Fruit fly (Drosophila melanogaster): ENCODE data around the gene eyg.

eyg gene

DNA sequence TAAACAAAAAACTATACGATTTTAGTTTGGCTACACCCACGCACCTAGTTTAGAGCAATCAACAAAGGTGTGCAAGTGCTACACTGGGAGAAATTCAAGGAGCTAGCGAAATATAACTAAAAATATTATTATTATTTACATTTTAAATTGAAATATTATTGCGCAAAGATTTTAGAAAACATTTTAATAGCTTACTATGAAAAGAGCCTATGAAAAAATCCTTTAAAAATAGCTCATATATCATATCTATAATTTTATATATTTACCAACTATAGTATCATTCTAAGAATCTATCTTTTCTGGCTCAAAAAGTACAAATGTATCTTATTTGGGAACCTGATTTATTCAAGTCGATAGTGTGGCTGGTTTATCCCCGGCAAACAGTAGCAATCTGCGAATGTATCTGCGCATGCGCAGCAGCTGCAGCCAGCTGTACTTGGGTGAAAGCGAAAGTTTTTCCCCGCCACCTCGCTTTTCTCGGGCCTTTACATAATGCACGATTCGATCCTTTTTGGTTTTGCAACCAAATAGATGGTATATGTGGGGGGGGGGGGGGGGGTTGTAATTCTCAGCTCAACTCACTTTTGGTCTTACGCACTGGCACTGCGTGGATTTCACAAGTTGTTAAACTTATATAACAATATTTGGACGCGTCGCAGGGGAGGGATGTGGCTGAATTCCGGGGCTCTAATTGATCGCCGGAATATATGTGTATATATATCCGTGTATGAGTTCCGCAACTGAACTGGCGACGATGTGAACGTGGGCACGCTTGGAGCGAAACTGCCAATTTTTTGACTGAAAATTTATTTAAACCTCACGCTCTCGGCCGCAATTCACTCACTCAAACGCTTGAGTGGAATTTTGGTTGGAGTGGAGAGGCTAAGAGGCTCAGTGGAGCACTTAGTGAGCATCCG lies 28.9 kb upstream of the eyg start, which contains the start of gene CG10657 (continued):
- TF ChIP-seq CG17359 (tag; optimal IDR thresholded peaks at IDR 0.05) (no peak), fd96Cb (tag; optimal IDR thresholded peaks at IDR 0.05) (no peak), crol (GFP tag; IDR thresholded peaks at IDR 0.05) (peak; percentile 57; the same call in 1 of the 2 replicates), Deaf1 (tag; optimal IDR thresholded peaks at IDR 0.05) (no peak), cwo (GFP tag; optimal IDR thresholded peaks at IDR 0.05) (no peak), CG16779 (GFP tag; IDR thresholded peaks at IDR 0.05) (no peak), B-H1 (GFP tag; IDR thresholded peaks at IDR 0.05) (no peak), Mrtf (GFP tag; IDR thresholded peaks at IDR 0.05) (no peak), CG17829 (tag; optimal IDR thresholded peaks at IDR 0.05) (no peak), fu2 (GFP tag; optimal IDR thresholded peaks at IDR 0.05) (no peak), CG17568 (GFP tag; optimal IDR thresholded peaks at IDR 0.05) (no peak), pho (GFP tag; optimal IDR thresholded peaks at IDR 0.05) (no peak), Jarid2 (GFP tag; optimal IDR thresholded peaks at IDR 0.05) (peak; percentile 57), otp (GFP tag; IDR thresholded peaks at IDR 0.05) (0 out of 3 replicates have a peak, but pooled peaks have one; percentile 21), ranshi (GFP tag; IDR thresholded peaks at IDR 0.05) (no peak), caup (GFP tag; optimal IDR thresholded peaks at IDR 0.05; ENCODE audit: severe bottlenecking) (no peak), Camta (GFP tag; optimal IDR thresholded peaks at IDR 0.05) (no peak), vfl (GFP tag; optimal IDR thresholded peaks at IDR 0.05) (no peak), CG3281 (GFP tag; optimal IDR thresholded peaks at IDR 0.05) (no peak), pzg (GFP tag; optimal IDR thresholded peaks at IDR 0.05) (no peak), D (optimal IDR thresholded peaks at IDR 0.05) (no peak), D (GFP tag; optimal IDR thresholded peaks at IDR 0.05) (no peak), CG8924 (tag; optimal IDR thresholded peaks at IDR 0.05) (no peak), amos (GFP tag; IDR thresholded peaks at IDR 0.05; ENCODE audit: partially characterized antibody) (peak; percentile 24; the same call in 1 of the 2 replicates), Blimp-1 (GFP tag; optimal IDR thresholded peaks at IDR 0.05) (peak; percentile 48), C15 (GFP tag; IDR thresholded peaks at IDR 0.05) (no peak), pfk (GFP tag; optimal IDR thresholded peaks at IDR 0.05) (no peak), CG11398 (GFP tag; optimal IDR thresholded peaks at IDR 0.05) (no peak), phol (tag; optimal IDR thresholded peaks at IDR 0.05) (no peak), CG2199 (GFP tag; IDR thresholded peaks at IDR 0.05) (no peak), bbx (GFP tag; IDR thresholded peaks at IDR 0.05; ENCODE audit: partially characterized antibody) (no peak), CG9215 (GFP tag; IDR thresholded peaks at IDR 0.05) (no peak), ac (GFP tag; optimal IDR thresholded peaks at IDR 0.05) (no peak), CG4404 (GFP tag; IDR thresholded peaks at IDR 0.05) (no peak), CG3838 (GFP tag; optimal IDR thresholded peaks at IDR 0.05) (no peak), Trl (optimal IDR thresholded peaks at IDR 0.05) (peak in 1 of 2 experiments; percentile 28), Trl (GFP tag; optimal IDR thresholded peaks at IDR 0.05) (no peak), lbe (GFP tag; optimal IDR thresholded peaks at IDR 0.05) (no peak), Adf1 (GFP tag; IDR thresholded peaks at IDR 0.05) (no peak), gem (tag; optimal IDR thresholded peaks at IDR 0.05) (peak; percentile 7), Awh (GFP tag; IDR thresholded peaks at IDR 0.05) (no peak), sima (GFP tag; optimal IDR thresholded peaks at IDR 0.05) (no peak), Taf1 (GFP tag; IDR thresholded peaks at IDR 0.05) (no peak), toy (GFP tag; IDR thresholded peaks at IDR 0.05) (no peak), Antp (GFP tag; optimal IDR thresholded peaks at IDR 0.05) (no peak), Side (GFP tag; optimal IDR thresholded peaks at IDR 0.05) (no peak), CG7556 (GFP tag; optimal IDR thresholded peaks at IDR 0.05) (no peak), Xrp1 (GFP tag; IDR thresholded peaks at IDR 0.05) (no peak), bowl (GFP tag; IDR thresholded peaks at IDR 0.05) (no peak), Scr (GFP tag; IDR thresholded peaks at IDR 0.05; ENCODE audit: partially characterized antibody) (peak; percentile 29; the same call in 1 of the 2 replicates)
